Fruit fly (Drosophila melanogaster): ENCODE results near the gene CG42788.

Gene CG42788

dm6 chr3R:15138251-15138650 is 6.5 kb upstream of the CG42788 start:
- TF ChIP-seq CG11247 (GFP tag; IDR thresholded peaks at IDR 0.05) (no peak), Xbp1 (GFP tag; optimal IDR thresholded peaks at IDR 0.05) (no peak), CG30020 (tag; optimal IDR thresholded peaks at IDR 0.05) (no peak), dysf (GFP tag; IDR thresholded peaks at IDR 0.05) (no peak), ham (GFP tag; IDR thresholded peaks at IDR 0.05) (0 out of 2 replicates have a peak, but pooled peaks have one; percentile 53), CG17385 (GFP tag; optimal IDR thresholded peaks at IDR 0.05) (no peak), lov (optimal IDR thresholded peaks at IDR 0.05) (no peak), lov (GFP tag; IDR thresholded peaks at IDR 0.05) (peak; percentile 64; the same call in 1 of the 3 replicates), ato (GFP tag; IDR thresholded peaks at IDR 0.05; ENCODE audit: partially characterized antibody) (no peak), prd (optimal IDR thresholded peaks at IDR 0.05) (no peak), prd (GFP tag; IDR thresholded peaks at IDR 0.05) (no peak), CG33557 (GFP tag; optimal IDR thresholded peaks at IDR 0.05) (no peak), hkb (optimal IDR thresholded peaks at IDR 0.05) (no peak), hkb (GFP tag; IDR thresholded peaks at IDR 0.05) (no peak), bowl (GFP tag; IDR thresholded peaks at IDR 0.05) (0 out of 2 replicates have a peak, but pooled peaks have one; percentile 32), crol (GFP tag; IDR thresholded peaks at IDR 0.05) (no peak), ttk (GFP tag; IDR thresholded peaks at IDR 0.05) (no peak), fru (optimal IDR thresholded peaks at IDR 0.05) (no peak), CG4404 (GFP tag; IDR thresholded peaks at IDR 0.05) (0 out of 2 replicates have a peak, but pooled peaks have one; percentile 23), usp (GFP tag; optimal IDR thresholded peaks at IDR 0.05) (no peak), Bteb2 (GFP tag; optimal IDR thresholded peaks at IDR 0.05) (no peak), HHEX (GFP tag; optimal IDR thresholded peaks at IDR 0.05) (no peak), CG18619 (GFP tag; optimal IDR thresholded peaks at IDR 0.05) (no peak), Hr3 (GFP tag; optimal IDR thresholded peaks at IDR 0.05) (no peak), E2f1 (GFP tag; IDR thresholded peaks at IDR 0.05) (no peak), CG13287 (GFP tag; IDR thresholded peaks at IDR 0.05; ENCODE audit: partially characterized antibody) (no peak), HLH3B (GFP tag; IDR thresholded peaks at IDR 0.05) (no peak), CG6254 (GFP tag; optimal IDR thresholded peaks at IDR 0.05) (no peak), Kr (GFP tag; optimal IDR thresholded peaks at IDR 0.05) (no peak), klu (GFP tag; IDR thresholded peaks at IDR 0.05) (0 out of 2 replicates have a peak, but pooled peaks have one; percentile 26), chif (GFP tag; optimal IDR thresholded peaks at IDR 0.05) (no peak), CG1233 (GFP tag; optimal IDR thresholded peaks at IDR 0.05) (no peak), ci (GFP tag; IDR thresholded peaks at IDR 0.05) (0 out of 3 replicates have a peak, but pooled peaks have one; percentile 15), CG8765 (GFP tag; IDR thresholded peaks at IDR 0.05) (0 out of 2 replicates have a peak, but pooled peaks have one; percentile 45), lab (GFP tag; optimal IDR thresholded peaks at IDR 0.05) (no peak), pros (GFP tag; optimal IDR thresholded peaks at IDR 0.05) (no peak), CG4730 (GFP tag; IDR thresholded peaks at IDR 0.05) (no peak), insv (GFP tag; optimal IDR thresholded peaks at IDR 0.05) (no peak), gro (GFP tag; optimal IDR thresholded peaks at IDR 0.05) (no peak), CG8478 (optimal IDR thresholded peaks at IDR 0.05) (peak; percentile 3), pzg (GFP tag; optimal IDR thresholded peaks at IDR 0.05) (no peak), dpn (GFP tag; optimal IDR thresholded peaks at IDR 0.05) (no peak), CG10654 (GFP tag; optimal IDR thresholded peaks at IDR 0.05) (no peak), croc (GFP tag; conservative IDR thresholded peaks at IDR 0.05) (no peak), Rfx (GFP tag; IDR thresholded peaks at IDR 0.05) (no peak), bbx (GFP tag; IDR thresholded peaks at IDR 0.05; ENCODE audit: partially characterized antibody) (0 out of 2 replicates have a peak, but pooled peaks have one; percentile 15), Oaz (GFP tag; IDR thresholded peaks at IDR 0.05) (no peak), zfh1 (GFP tag; IDR thresholded peaks at IDR 0.05) (no peak)
